Fruit fly (Drosophila melanogaster) whole organism, larva: ENCODE measurements around the gene CG10598.
A peak's percentile ranks its signal among the peaks of the same experiment; 100 is the strongest.

Experiments used
- noc ChIP-seq: fragments of 200-800 bp; sonication (Bioruptor generic); optimal IDR thresholded peaks from 3 replicates; lab custom pipeline; 2019; ENCODE audit warnings: missing biosample characterization, mild to moderate bottlenecking, missing genetic modification characterization, moderate library complexity

CG10598 gene

dm6 chrX:17226681-17227019 lies at the start of gene CG10598:
CG10598 (minus strand) TSS chrX:17226867.
- peak; percentile 9 for TF ChIP-seq noc (tag; lab: Kevin White, UChicago)

DNA sequence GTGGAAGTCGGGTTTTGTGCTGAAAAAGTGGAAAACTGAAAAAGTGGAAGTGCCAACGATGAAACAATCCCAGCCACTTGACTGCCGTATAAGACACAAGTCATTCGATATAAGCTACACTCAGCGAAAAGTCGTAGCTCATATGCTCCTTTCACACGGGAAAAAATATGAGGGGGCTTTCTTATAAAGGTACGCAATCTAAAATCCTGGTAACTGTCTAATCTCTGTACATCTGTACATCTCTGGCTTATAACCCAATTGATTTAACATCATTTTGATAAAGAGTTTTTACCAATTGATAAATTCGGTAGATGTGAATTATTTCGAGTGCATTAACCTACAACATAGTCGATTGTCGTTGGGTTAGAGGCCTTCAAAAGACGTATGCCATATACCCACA lies 48.1 kb upstream of the CG10598 start:
- TF ChIP-seq noc (tag; lab: Kevin White, UChicago): no peak

- TF ChIP-seq noc (tag; lab: Kevin White, UChicago): no peak
Observed at dm6 chrX:17265402-17266028, 38.8 kb upstream of the CG10598 start.

dm6 chrX:17262049-17262448 lies 35.4 kb upstream of the CG10598 start:
- no peak for TF ChIP-seq noc (tag; lab: Kevin White, UChicago)

dm6 chrX:17255677-17256076 lies 29.0 kb upstream of the CG10598 start:
- TF ChIP-seq noc (tag; lab: Kevin White, UChicago): no peak

DNA sequence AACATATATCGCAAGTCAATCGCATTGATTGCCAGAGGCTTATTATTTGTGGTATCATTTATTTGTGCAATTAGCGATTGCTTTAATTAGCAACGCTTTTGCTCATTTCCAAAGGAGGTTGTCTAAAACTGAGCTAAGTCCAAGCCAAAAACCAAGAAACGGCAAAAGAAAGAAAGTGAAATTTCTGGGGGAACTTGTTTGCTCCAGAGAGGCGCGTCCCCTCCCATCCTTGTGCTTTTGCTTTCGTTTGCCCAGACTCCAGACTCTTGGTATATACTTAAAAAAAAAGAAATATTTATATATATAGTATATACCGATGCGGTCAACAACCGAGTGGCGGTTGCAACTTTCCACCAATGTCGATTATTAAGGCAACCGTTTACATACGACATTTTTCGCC lies 27.4 kb upstream of the CG10598 start:
- TF ChIP-seq noc (tag; lab: Kevin White, UChicago): no peak

DNA sequence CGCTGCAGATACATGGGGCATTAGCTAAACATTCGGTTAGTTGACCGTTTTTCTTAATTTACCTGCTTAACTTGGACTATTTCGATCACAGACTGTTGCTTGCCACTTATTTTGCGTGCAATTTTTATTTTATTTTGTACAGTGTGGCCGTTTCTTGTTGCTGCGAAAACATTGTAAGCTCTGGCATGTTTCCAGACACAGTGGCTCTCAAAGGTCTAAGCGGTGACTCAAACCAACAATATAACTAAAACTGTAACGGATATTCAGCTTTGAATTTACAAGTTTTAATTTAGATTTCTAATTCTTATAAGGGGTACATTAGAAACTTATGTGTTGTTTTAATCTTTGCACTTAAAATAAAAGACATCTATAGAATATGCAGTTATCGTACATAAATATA lies 22.7 kb upstream of the CG10598 start, which contains the start of gene CG8675:
Gene CG8675 (minus strand): TSS at position 177 of the 400 bp plus-strand sequence.
- TF ChIP-seq noc (tag; lab: Kevin White, UChicago): no peak

dm6 chrX:17246916-17247315 lies 20.2 kb upstream of the CG10598 start, which contains the start of gene CG42854:
CG42854 (minus strand) TSS chrX:17247016.
- TF ChIP-seq noc (tag; lab: Kevin White, UChicago): no peak

- no peak for TF ChIP-seq noc (tag; lab: Kevin White, UChicago)
Observed at dm6 chrX:17244854-17245253, 18.2 kb upstream of the CG10598 start, which contains the start of gene CG8915. CG8915 (minus strand) TSS chrX:17245001.

dm6 chrX:17237421-17237820 lies 10.8 kb upstream of the CG10598 start:
- TF ChIP-seq noc (tag; lab: Kevin White, UChicago): no peak

- TF ChIP-seq noc (tag; lab: Kevin White, UChicago): no peak
Observed at dm6 chrX:17236468-17236867, 9.8 kb upstream of the CG10598 start.

dm6 chrX:17232642-17233041 lies 6.0 kb upstream of the CG10598 start, which contains the start of gene f:
f (plus strand) TSS chrX:17232942.
- no peak for TF ChIP-seq noc (tag; lab: Kevin White, UChicago)

DNA sequence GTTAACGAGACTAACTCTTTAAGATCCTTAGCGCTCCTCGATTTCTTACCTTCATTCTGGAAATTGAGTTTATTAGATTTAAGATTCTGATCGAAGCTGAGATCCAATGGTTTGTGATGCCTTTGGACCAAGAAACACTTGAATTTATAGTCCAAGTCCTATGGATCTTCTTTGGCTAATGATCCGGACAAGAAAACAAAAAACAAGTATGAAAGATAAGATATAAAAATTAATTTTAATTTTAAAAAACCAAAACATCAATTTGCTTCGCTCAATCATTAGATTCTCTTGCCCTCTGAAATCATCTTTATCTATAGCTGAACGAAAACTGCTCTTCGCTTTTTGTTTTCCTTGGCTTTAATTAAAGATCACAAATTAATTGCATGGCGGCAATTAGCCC lies 4.3 kb upstream of the CG10598 start, which contains the start of gene CG10597:
Gene CG10597 (minus strand): TSS at position 101 of the 400 bp plus-strand sequence.
- TF ChIP-seq noc (tag; lab: Kevin White, UChicago): no peak

- TF ChIP-seq noc (tag; lab: Kevin White, UChicago): no peak
Observed at dm6 chrX:17229475-17230169, 3.0 kb upstream of the CG10598 start.

dm6 chrX:17227462-17227861 lies 795 bp upstream of the CG10598 start:
- TF ChIP-seq noc (tag; lab: Kevin White, UChicago): no peak

DNA sequence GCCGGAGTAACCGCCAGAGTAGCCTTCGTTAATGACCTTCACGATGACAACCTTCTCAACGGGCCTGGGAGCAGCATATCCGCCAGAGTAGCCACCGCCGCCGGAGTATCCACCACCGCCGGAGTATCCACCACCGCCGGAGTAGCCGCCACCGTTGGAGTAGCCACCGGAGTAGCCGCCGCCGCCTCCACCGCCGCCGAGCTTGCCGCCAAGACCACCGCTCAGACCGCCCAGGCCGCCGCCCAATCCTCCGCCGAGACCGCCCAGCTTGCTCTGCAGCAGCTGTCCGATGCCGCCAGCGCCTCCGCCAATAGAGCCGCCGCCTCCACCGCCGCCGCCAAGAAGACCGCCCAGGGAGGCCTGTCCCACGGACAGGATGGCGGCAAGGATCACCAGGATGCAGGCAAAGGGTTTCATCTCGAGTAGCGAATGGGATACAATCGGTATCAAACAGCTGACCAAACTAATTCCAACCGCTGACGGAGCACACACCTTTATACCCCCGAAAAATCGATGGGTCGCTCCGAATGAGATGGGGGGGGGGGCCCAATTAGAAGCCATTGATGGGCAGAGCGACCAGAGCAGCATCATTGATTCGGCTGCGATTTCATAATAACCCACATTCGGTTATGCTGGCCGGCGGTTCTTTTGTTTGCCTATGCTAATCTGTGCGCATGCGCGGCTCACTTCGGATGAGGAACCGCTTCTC lies 541 bp downstream of the CG10598 start:
- no peak for TF ChIP-seq noc (tag; lab: Kevin White, UChicago)
